Fruit fly (Drosophila melanogaster): Measurements from ENCODE around the gene CG8620.

DNA sequence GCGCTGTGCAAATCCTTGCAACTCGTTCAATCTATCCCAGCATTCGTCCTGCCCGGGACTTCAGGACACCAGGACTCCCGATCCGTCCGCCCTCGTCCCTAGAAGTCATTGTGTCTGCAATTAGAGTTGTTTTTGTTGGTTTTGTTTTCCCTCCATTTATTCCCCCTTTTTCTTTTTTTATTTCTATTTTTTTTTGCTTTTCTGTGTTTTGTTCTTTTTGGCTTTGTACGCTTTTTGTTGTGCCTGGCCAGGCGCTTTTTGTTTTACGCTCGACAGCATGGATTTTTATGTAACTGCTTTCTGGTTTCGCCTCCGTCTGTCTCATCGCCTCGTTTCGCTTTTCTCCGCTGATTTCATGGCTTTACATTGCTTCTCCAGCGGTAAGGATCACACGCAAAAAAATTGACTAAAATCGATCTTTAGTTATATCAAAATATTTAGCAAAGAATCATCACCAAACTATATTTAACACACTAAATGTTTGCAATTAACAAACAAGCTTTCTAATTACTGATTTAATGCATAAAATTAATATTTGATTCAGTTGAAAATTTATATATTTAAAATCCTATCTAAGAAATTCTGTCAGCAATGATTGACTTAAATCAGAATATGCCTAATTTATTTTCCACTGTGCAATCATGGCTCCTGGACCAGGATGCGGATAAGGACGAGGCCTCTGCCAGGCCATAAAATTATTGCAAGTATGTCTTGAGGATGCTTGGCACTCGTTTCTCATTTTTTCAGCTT, 27.0 kb downstream of the CG8620 start:
- TF ChIP-seq CG8478 (optimal IDR thresholded peaks at IDR 0.05): no peak
- no peak for TF ChIP-seq Dll (optimal IDR thresholded peaks at IDR 0.05)
- TF ChIP-seq usp (GFP tag; optimal IDR thresholded peaks at IDR 0.05): no peak
- TF ChIP-seq psq (optimal IDR thresholded peaks at IDR 0.05): no peak
- no peak for TF ChIP-seq pan (optimal IDR thresholded peaks at IDR 0.05)
- no peak for TF ChIP-seq EcR (GFP tag; optimal IDR thresholded peaks at IDR 0.05)
